Worm (Caenorhabditis elegans) whole organism, midembryonic: Measurements from ENCODE around the gene Y73F8A.13.

Source experiments
- T22C8.4 ChIP-seq: fragments of 200-800 bp; sonication (Bioruptor generic); IDR thresholded peaks from 2 replicates; pipeline ENCODE4 v1.3.6; 2022; ENCODE audit warnings: missing genetic modification characterization, missing compliant biosample characterization
- cog-1 ChIP-seq: sonication (generic microtip); optimal IDR thresholded peaks from 2 replicates; lab custom pipeline; 2016; ENCODE audit warnings: missing genetic modification characterization, missing compliant biosample characterization
- flt-1 ChIP-seq: fragments of 200-800 bp; sonication (Bioruptor generic); IDR thresholded peaks from 2 replicates; pipeline ENCODE4 v1.3.6; 2022; ENCODE audit warnings: missing genetic modification characterization, missing compliant biosample characterization
- klf-2 ChIP-seq: fragments of 200-800 bp; sonication (Bioruptor generic); conservative IDR thresholded peaks from 2 replicates; pipeline ENCODE4 v1.3.6; 2022; ENCODE audit warnings: missing genetic modification reagents, missing genetic modification characterization, missing compliant biosample characterization
- med-1 ChIP-seq: sonication (generic microtip); optimal IDR thresholded peaks from 2 replicates; lab custom pipeline; 2017; ENCODE audit warnings: missing genetic modification characterization, mild to moderate bottlenecking, missing compliant biosample characterization, antibody characterized with exemption, missing genetic modification reagents; ENCODE audit not compliant: insufficient read depth
- ref-1 ChIP-seq: fragments of 200-800 bp; sonication (Bioruptor generic); conservative IDR thresholded peaks from 2 replicates; pipeline ENCODE4 v1.3.6; 2022; ENCODE audit warnings: missing genetic modification reagents, missing genetic modification characterization, missing compliant biosample characterization
- tab-1 ChIP-seq: fragments of 200-800 bp; sonication (Bioruptor generic); IDR thresholded peaks from 2 replicates; pipeline ENCODE4 v1.3.6; 2022; ENCODE audit warnings: missing genetic modification characterization, missing compliant biosample characterization
- ztf-23 ChIP-seq: fragments of 200-800 bp; sonication (Bioruptor generic); IDR thresholded peaks from 2 replicates; pipeline ENCODE4 v1.3.6; 2022; ENCODE audit warnings: missing genetic modification reagents, missing genetic modification characterization, missing compliant biosample characterization
- ztf-29 ChIP-seq: fragments of 200-800 bp; sonication (Bioruptor generic); IDR thresholded peaks from 2 replicates; pipeline ENCODE4 v1.3.6; 2022; ENCODE audit warnings: missing genetic modification reagents, missing genetic modification characterization, missing compliant biosample characterization

The Y73F8A.13 gene

DNA sequence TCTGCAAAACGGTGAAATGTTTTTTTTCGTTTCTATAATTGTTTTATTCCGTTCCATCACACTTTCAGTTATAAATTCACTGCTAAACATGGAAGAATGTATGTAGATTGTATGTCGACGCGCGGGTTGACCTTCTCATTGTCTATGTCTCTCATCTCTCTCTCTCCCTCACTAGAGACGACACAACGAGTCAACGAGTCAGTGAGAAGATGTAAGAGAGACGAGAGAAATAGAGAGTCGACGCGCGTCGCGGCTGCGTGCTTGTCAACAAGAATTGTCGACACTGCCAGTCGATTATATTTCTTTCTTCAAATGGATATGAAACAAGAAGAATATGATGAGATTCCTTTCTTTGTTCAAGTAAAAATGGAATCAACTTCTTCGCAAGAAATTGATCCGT is at the start of gene Y73F8A.13:
Gene Y73F8A.13, plus strand, starts transcription at position 240 of the 400 bp plus-strand sequence.
- no peak for TF ChIP-seq flt-1 (GFP tag; lab: Robert Waterston, UW)
- TF ChIP-seq klf-2, result no peak
- no peak for TF ChIP-seq tab-1
- no peak for TF ChIP-seq med-1 (GFP tag; lab: Kevin White, UChicago)
- no peak for TF ChIP-seq T22C8.4 (GFP tag; lab: Robert Waterston, UW)
- no peak for TF ChIP-seq cog-1
- no peak for TF ChIP-seq ztf-29
- no peak for TF ChIP-seq ref-1 (GFP tag; lab: Robert Waterston, UW)
- TF ChIP-seq ztf-23 (GFP tag; lab: Robert Waterston, UW), result no peak

DNA sequence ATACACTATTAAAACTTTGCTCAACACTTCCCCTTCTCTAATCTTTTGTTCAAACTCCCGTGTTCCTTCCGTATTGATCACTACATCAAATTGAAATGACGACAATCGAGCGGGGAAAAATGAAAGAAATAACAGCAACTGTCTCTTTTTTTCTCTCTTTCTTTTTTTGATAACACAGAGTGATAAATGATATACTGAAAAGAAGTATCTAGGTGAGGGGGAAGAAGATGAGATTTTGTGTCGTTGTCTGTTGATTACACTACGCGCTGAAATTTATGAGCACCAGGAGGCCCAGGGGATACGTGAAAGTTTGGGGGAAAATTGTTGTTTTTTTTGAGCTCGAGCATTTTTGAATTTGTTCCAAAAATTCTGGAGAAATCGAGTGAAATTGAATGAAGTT is 38.0 kb upstream of the Y73F8A.13 start:
- TF ChIP-seq ztf-23 (GFP tag; lab: Robert Waterston, UW), result no peak
- no peak for TF ChIP-seq cog-1
- no peak for TF ChIP-seq T22C8.4 (GFP tag; lab: Robert Waterston, UW)
- TF ChIP-seq klf-2, result no peak
- no peak for TF ChIP-seq ref-1 (GFP tag; lab: Robert Waterston, UW)
- no peak for TF ChIP-seq tab-1
- TF ChIP-seq ztf-29, result no peak
- TF ChIP-seq flt-1 (GFP tag; lab: Robert Waterston, UW), result no peak
- TF ChIP-seq med-1 (GFP tag; lab: Kevin White, UChicago), result no peak

DNA sequence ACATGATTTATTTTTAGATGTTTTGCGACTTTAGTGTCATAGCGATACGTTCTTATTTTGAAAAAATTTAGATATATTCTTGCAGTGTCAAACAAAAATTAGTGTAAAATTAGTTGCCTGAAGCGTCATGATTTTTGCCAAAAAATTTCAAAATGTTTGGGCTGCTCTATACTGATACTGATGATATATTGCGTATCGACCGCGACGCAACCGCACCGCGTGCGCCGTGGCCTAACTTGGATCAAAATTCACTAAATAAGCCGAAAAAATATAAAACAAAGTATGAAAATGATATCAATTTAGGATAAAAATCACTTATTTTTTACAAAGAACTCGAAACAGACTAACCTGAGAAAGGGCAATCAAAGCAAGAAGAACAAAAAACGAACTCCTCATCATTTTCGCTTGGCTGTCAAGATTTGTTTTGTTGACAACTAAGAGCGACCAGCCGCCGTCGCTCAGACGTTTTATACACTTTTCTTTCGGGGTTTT is 36.6 kb upstream of the Y73F8A.13 start, which contains the start of gene ccg-1:
Gene ccg-1, minus strand, starts transcription at position 442 of the 492 bp plus-strand sequence.
- no peak for TF ChIP-seq tab-1
- TF ChIP-seq med-1 (GFP tag; lab: Kevin White, UChicago), result no peak
- no peak for TF ChIP-seq flt-1 (GFP tag; lab: Robert Waterston, UW)
- TF ChIP-seq cog-1, result no peak
- TF ChIP-seq ztf-23 (GFP tag; lab: Robert Waterston, UW), result no peak
- TF ChIP-seq ztf-29, result no peak

DNA sequence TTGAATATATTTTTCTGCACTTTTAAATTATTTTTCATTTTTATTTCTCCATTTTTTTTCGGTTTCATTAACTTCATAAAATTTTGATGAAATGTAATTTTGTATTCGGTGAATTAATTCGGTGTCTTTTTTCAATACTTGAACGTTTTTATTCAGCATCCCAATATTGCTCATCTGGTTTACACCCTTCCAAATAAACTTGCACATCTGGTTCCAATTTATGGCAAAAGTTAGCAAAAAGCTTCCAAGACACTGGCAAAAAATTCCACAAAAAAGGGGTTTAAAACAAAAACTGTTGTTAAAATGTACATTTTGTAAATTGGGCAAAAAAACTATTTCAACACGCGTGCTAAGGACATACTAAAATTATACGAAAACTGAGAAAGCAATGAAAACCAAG is 31.8 kb upstream of the Y73F8A.13 start:
- TF ChIP-seq T22C8.4 (GFP tag; lab: Robert Waterston, UW), result no peak
- no peak for TF ChIP-seq med-1 (GFP tag; lab: Kevin White, UChicago)
- TF ChIP-seq flt-1 (GFP tag; lab: Robert Waterston, UW), result no peak
- no peak for TF ChIP-seq tab-1
- no peak for TF ChIP-seq cog-1
- no peak for TF ChIP-seq ztf-29
- no peak for TF ChIP-seq klf-2
- TF ChIP-seq ztf-23 (GFP tag; lab: Robert Waterston, UW), result no peak
- no peak for TF ChIP-seq ref-1 (GFP tag; lab: Robert Waterston, UW)

DNA sequence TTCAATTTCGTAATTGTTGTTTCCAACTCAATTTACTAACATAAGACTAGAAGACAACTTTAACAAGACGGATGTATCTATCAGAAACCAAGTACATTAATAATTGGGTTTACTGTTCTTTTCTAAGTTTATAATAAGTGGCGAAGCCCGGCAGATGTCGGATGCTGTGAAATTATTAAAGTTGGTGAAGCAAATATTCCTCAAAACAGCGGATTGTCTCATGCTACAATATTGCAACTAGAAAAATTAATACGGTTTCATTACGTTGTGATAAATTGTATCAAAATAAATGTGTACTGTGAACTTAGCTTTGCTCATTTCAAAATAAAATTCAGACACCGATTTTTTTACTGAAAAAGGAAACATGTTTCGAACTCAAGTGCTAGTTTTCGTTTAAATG is 28.4 kb upstream of the Y73F8A.13 start:
- TF ChIP-seq ref-1 (GFP tag; lab: Robert Waterston, UW) (no peak), T22C8.4 (GFP tag; lab: Robert Waterston, UW) (no peak), ztf-23 (GFP tag; lab: Robert Waterston, UW) (no peak), tab-1 (no peak), flt-1 (GFP tag; lab: Robert Waterston, UW) (no peak), med-1 (GFP tag; lab: Kevin White, UChicago) (no peak), cog-1 (no peak), klf-2 (no peak), ztf-29 (no peak)

DNA sequence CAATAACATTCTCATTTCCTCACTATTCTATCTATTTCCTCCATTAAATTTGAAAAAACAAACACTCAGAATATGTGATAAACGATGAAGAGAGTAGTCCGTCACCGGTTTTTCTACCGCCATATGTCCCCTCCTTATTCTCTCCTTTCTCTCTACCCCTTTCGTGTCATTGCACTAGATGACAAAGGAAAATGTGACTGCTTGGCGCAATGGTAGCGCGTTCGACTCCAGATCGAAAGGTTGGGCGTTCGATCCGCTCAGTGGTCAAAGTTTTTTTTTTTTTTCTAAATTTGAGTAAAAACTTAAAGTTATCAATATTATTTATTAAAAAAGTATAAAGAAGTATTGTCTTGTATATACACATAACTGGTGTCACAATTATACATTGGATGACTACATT is 22.5 kb upstream of the Y73F8A.13 start:
- TF ChIP-seq klf-2 (no peak), ztf-23 (GFP tag; lab: Robert Waterston, UW) (no peak; the same call in 1 of the 2 replicates), ref-1 (GFP tag; lab: Robert Waterston, UW) (peak; percentile 76), ztf-29 (no peak), flt-1 (GFP tag; lab: Robert Waterston, UW) (peak; percentile 90), med-1 (GFP tag; lab: Kevin White, UChicago) (peak; percentile 49), tab-1 (peak; percentile 87), T22C8.4 (GFP tag; lab: Robert Waterston, UW) (peak; percentile 79), cog-1 (no peak)

DNA sequence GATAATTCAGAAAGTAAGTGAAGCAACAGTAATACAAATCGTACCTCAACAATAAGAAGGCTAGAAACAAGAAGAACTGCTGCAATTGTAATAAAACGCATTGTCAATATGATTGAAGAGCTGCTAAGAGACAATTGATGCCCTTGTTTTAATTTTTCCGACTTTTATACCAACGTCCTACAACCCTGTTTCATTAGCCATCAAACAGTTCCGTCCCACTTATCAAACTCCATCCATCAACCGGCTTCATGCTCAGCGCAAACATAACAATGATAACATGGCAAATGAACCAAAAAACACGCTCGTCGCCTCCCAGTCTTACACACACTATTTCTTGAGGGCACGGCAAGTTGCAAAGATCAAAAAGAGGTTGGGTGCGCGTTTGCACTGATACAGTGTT is 20.9 kb upstream of the Y73F8A.13 start, which contains the start of gene pqn-90:
Gene pqn-90, minus strand, starts transcription at position 101 of the 400 bp plus-strand sequence.
- TF ChIP-seq tab-1 (no peak), ztf-23 (GFP tag; lab: Robert Waterston, UW) (no peak), cog-1 (no peak), med-1 (GFP tag; lab: Kevin White, UChicago) (no peak), klf-2 (no peak), ref-1 (GFP tag; lab: Robert Waterston, UW) (no peak), flt-1 (GFP tag; lab: Robert Waterston, UW) (no peak), T22C8.4 (GFP tag; lab: Robert Waterston, UW) (no peak), ztf-29 (no peak)

DNA sequence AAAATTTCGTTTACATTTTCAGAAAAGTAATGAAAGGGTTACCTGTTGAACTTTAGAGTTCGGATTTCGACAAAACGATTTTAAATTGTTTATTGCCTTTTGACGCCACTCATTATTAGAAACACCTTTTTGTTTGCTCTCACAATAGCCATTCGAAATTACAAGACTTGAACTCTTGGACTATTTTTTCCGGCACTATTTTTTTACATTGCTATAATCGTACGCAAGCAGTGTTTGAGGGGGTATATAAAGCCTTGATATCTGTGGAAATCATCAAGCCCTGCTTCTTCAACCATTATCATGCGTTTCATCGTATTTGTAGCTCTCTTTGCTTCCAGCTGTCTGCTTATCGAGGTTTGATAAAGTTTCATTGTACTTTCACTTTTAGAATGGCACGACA is 20.4 kb upstream of the Y73F8A.13 start, which contains the start of gene pqn-91:
Gene pqn-91, plus strand, starts transcription at position 301 of the 400 bp plus-strand sequence.
- no peak for TF ChIP-seq cog-1
- no peak for TF ChIP-seq ztf-29
- TF ChIP-seq med-1 (GFP tag; lab: Kevin White, UChicago), result no peak
- no peak for TF ChIP-seq flt-1 (GFP tag; lab: Robert Waterston, UW)
- TF ChIP-seq T22C8.4 (GFP tag; lab: Robert Waterston, UW), result no peak
- TF ChIP-seq klf-2, result no peak
- TF ChIP-seq ztf-23 (GFP tag; lab: Robert Waterston, UW), result no peak
- TF ChIP-seq ref-1 (GFP tag; lab: Robert Waterston, UW), result no peak
- TF ChIP-seq tab-1, result no peak

DNA sequence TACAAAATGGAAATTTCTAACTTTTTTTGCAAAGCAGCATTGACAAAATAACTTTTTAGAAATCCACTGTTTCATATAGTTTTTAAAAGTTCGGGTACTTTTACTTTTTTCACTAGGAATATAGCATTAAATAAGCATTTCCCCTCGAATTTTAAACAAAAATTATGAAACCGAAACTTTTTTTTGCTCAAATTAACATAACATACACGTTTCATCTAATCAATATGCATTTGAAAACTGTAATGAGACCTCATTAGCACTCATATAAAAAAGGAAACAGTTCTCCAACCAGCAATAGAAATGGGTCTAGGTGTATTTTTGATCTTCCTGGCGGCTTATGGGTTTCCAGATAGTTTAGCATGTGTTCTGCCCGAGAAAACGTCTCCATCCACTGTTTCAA is 18.0 kb upstream of the Y73F8A.13 start, which contains the start of gene Y73F8A.10:
Gene Y73F8A.10, plus strand, starts transcription at position 301 of the 400 bp plus-strand sequence.
- TF ChIP-seq med-1 (GFP tag; lab: Kevin White, UChicago), result no peak
- TF ChIP-seq klf-2, result no peak
- TF ChIP-seq tab-1, result no peak
- TF ChIP-seq cog-1, result no peak
- no peak for TF ChIP-seq flt-1 (GFP tag; lab: Robert Waterston, UW)
- no peak for TF ChIP-seq T22C8.4 (GFP tag; lab: Robert Waterston, UW)
- no peak for TF ChIP-seq ztf-29
- TF ChIP-seq ref-1 (GFP tag; lab: Robert Waterston, UW), result no peak

DNA sequence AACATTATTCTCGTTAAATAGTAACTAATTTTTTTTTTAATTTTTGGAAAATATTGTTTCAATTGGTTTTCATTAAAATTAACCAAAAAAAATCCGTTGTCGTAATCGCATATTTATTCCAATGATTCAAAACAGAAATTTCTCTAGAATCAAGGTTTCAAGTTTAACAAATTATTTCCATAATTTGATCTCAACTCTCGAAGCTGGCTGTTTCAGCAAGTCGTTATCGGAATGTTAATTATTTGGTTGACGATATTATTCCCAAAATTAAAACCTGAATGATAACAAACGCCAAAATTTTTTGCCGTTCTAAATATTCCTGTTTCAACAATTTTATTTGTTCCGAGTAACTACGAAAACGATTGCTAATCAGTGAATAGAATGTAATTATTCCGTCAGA is 12.0 kb upstream of the Y73F8A.13 start:
- TF ChIP-seq tab-1 (no peak), flt-1 (GFP tag; lab: Robert Waterston, UW) (no peak), klf-2 (no peak), ztf-23 (GFP tag; lab: Robert Waterston, UW) (no peak), med-1 (GFP tag; lab: Kevin White, UChicago) (no peak), ztf-29 (no peak), cog-1 (no peak), ref-1 (GFP tag; lab: Robert Waterston, UW) (no peak), T22C8.4 (GFP tag; lab: Robert Waterston, UW) (no peak)
